Fruit fly (Drosophila melanogaster) whole organism: ENCODE data around the gene CG13065.

Experiments
- CG8478 ChIP-seq: fragments of >200 bp; optimal IDR thresholded peaks from 2 replicates; lab custom pipeline; 2018; ENCODE audit warnings: inconsistent platforms
- Dll ChIP-seq: fragments of >200 bp; optimal IDR thresholded peaks from 2 replicates; lab custom pipeline; 2017
- EcR ChIP-seq, 2 experiments: fragments of >200 bp; optimal IDR thresholded peaks; 2 replicates each; lab custom pipeline; 2017; ENCODE audit warnings: missing biosample characterization in 2 of 2, missing genetic modification characterization in 2 of 2, missing genetic modification reagents in 2 of 2
- pan ChIP-seq: fragments of >200 bp; optimal IDR thresholded peaks from 2 replicates; lab custom pipeline; 2017
- psq ChIP-seq: fragments of >200 bp; optimal IDR thresholded peaks from 2 replicates; lab custom pipeline; 2017
- usp ChIP-seq: fragments of >200 bp; optimal IDR thresholded peaks from 2 replicates; lab custom pipeline; 2017; ENCODE audit warnings: missing biosample characterization, missing genetic modification characterization, mixed read lengths

Gene CG13065

DNA sequence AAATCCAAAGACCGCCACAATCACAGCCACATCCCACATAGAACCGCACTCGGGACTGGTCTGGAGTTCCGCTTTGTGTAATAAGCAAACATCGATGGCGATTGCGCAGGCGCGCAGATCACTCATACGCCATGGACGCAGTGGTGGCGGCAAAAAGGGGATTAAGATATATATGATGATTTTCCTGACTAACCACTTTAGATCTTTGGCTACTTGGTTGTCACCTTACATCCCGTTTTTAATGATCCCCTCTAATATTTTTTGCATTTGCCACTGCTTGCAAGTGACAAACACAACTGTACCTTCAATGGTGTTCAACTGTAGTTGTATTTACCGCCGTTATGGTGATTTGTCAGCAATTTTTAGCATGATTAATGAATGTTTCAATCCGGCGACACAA, 32.7 kb downstream of the CG13065 start:
- no peak for TF ChIP-seq pan (lab: Kevin White, UChicago)
- no peak for TF ChIP-seq CG8478 (lab: Kevin White, UChicago)
- no peak for TF ChIP-seq EcR (GFP tag; optimal IDR thresholded peaks at IDR 0.05; lab: Kevin White, UChicago)
- TF ChIP-seq Dll (lab: Kevin White, UChicago), result no peak
- no peak for TF ChIP-seq usp (GFP tag; lab: Kevin White, UChicago)
- no peak for TF ChIP-seq psq

DNA sequence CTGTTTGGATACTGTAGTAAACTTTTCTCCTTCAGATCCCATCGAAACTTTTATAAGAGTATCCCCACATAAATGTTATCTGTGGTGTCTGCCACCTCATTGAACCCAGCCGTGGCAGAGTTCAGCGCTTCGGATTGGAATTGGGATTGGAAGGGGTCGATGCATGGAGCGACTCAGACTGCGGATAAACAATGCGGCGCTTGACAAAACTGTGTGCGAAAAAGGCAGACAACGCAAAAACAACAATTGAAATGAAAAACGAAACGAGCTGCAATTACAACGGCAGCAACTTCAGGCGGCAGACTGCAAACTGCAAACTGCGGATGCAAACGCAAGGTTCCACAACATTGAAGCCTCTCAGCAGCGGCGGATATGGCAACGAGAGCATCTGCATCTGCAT, 36.8 kb downstream of the CG13065 start, which contains the start of gene CG13062:
Gene CG13062 (plus strand): TSS at position 301 of the 400 bp plus-strand sequence.
- TF ChIP-seq psq (no peak), usp (GFP tag; lab: Kevin White, UChicago) (no peak), EcR (GFP tag; optimal IDR thresholded peaks at IDR 0.05; lab: Kevin White, UChicago) (no peak), pan (lab: Kevin White, UChicago) (no peak), CG8478 (lab: Kevin White, UChicago) (no peak), Dll (lab: Kevin White, UChicago) (no peak)

DNA sequence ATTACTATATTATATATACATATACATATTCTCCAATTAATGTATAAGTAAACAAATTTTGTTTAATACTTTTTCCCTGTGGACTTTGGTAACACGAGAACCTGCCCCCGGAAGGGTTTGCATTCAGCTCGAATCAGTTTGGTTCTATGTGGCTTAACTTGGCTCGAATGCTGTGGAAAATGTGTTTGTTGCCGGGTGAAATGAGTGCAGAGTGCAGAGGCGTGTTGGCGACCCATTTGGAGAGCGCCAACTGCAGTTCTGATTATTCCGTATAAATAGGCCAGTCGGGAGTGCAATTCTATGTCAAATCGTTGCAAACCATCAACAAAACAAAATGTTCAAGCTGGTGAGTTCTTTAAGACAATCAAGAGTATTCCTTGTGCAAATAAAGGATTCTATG, 40.5 kb downstream of the CG13065 start, which contains the start of gene Nplp3:
Gene Nplp3 (plus strand): TSS at position 301 of the 400 bp plus-strand sequence.
- TF ChIP-seq pan (lab: Kevin White, UChicago), result no peak
- no peak for TF ChIP-seq CG8478 (lab: Kevin White, UChicago)
- no peak for TF ChIP-seq EcR (GFP tag; optimal IDR thresholded peaks at IDR 0.05; lab: Kevin White, UChicago)

DNA sequence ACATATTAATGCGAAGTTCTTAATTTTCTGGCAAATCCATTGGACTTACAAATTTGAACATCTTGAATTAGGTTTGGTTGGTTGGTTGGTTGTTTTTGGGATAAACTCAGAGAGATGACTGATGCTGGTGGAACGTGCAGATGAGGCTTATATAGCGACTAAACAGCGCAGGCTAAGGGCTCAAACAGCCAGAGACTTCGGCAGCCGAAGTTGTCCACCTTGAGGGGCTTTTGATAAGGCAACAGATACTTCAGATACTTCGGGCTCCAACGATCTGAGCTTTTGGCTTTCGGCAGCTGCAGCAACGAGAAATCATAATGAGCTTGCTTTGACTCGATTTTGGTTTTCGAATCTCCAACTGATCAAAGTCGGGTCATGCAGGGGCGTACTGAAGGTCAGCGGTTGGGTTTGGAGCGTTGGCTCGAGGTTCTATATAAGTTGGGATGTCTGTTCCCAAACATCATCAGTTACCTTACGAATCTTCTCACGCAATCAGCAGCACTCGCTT, 42.2 kb downstream of the CG13065 start, which contains the start of the genes CG13041 and CG13060:
Gene CG13041 (minus strand): TSS at position 128 of the 508 bp plus-strand sequence.
Gene CG13060 (plus strand): TSS at position 458 of the 508 bp plus-strand sequence.
- TF ChIP-seq usp (GFP tag; lab: Kevin White, UChicago) (no peak), EcR (GFP tag; optimal IDR thresholded peaks at IDR 0.05; lab: Kevin White, UChicago) (no peak)

DNA sequence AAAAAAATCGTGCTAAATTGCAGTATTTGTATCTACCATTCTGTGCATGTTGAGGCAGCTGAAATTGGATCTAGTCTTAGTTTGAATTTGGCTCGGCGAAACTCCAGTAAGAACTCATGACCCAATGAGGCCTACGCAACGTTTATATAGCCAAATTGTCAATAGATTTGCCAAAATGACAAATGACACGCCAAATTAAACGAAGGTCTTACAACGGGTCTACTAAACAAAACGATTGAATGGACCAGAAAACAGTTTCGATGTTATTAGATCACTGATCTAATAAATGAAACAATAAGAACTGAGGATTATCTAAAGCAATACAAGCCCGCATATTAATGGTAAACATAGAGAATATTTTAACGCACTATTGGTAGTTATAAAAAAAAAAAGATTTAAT, 43.9 kb downstream of the CG13065 start, which contains the start of gene CG42718:
Gene CG42718 (minus strand): TSS at position 101 of the 400 bp plus-strand sequence.
- no peak for TF ChIP-seq pan (lab: Kevin White, UChicago)
- no peak for TF ChIP-seq EcR (GFP tag; optimal IDR thresholded peaks at IDR 0.05; lab: Kevin White, UChicago)
- no peak for TF ChIP-seq CG8478 (lab: Kevin White, UChicago)
- no peak for TF ChIP-seq Dll (lab: Kevin White, UChicago)

DNA sequence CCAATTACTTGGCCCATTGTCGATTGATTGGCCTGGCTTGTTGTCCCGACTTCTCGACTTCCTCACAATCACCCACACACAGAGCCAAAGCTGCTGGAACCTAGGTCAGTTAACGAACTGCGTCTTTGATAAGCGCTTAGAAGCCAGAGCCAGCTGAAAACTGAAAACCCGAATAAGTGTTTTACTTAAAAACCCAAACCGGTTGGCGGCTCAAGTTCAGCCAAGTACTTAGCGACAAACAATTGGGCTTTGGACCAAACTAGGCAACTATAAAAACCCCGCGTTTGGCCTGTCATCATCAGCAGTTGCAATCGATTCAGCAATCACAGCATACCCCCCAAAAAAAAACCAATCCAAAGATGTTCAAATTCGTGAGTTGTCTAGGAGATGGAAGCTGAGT, 46.1 kb downstream of the CG13065 start, which contains the start of gene CG13059:
Gene CG13059 (plus strand): TSS at position 301 of the 400 bp plus-strand sequence.
- TF ChIP-seq EcR (GFP tag; optimal IDR thresholded peaks at IDR 0.05; lab: Kevin White, UChicago), result no peak
- TF ChIP-seq pan (lab: Kevin White, UChicago), result no peak
- TF ChIP-seq Dll (lab: Kevin White, UChicago), result no peak
- no peak for TF ChIP-seq psq
- TF ChIP-seq CG8478 (lab: Kevin White, UChicago), result no peak
- no peak for TF ChIP-seq usp (GFP tag; lab: Kevin White, UChicago)

DNA sequence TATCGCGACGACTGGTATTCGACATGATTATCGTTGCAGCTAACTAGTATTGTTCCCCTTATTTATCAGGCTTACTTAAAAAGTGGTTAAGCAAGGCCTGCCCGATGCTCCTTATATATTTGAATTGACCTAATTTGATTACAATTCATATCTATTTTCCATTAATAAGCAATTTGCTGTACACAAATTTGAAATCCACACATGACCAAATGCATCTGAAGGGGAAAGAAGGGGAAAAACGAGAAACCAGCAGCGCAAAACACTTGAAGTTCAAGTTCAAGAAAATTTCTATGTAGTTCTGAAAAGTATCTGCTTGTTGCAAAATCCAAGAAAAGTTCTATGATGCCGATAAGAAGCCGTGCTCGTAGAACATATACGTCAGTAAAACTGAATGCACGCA, 49.4 kb downstream of the CG13065 start, which contains the start of the genes CG13040 and CG13039:
Gene CG13040 (minus strand): TSS at position 101 of the 400 bp plus-strand sequence.
Gene CG13039 (minus strand): TSS at position 106 of the 400 bp plus-strand sequence.
- TF ChIP-seq psq (no peak), CG8478 (lab: Kevin White, UChicago) (no peak), Dll (lab: Kevin White, UChicago) (no peak), EcR (GFP tag; optimal IDR thresholded peaks at IDR 0.05; lab: Kevin White, UChicago) (no peak), usp (GFP tag; lab: Kevin White, UChicago) (no peak), pan (lab: Kevin White, UChicago) (no peak)

DNA sequence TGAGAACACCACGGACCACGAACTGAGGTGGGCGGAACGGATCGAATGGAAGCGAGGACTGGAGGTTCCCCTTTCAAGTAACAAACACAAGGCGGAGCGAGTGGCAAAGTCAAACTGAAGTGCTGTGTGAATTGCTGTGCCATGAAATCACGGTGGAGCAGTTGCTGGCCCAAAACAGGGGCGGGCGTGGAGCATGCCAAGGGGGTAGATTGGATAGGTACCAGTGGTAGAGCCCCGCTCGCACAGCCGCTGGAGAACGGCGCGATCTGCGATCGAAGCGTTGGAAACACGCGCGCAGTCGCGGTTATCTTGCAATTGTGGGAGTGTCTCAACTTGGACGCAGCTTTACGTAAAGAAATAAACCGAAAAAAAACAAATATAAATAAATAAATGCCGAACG, 50.5 kb downstream of the CG13065 start, which contains the start of gene CG13038:
Gene CG13038 (minus strand): TSS at position 118 of the 400 bp plus-strand sequence.
- TF ChIP-seq CG8478 (lab: Kevin White, UChicago) (no peak), Dll (lab: Kevin White, UChicago) (no peak), psq (no peak), EcR (GFP tag; optimal IDR thresholded peaks at IDR 0.05; lab: Kevin White, UChicago) (no peak), pan (lab: Kevin White, UChicago) (no peak), usp (GFP tag; lab: Kevin White, UChicago) (no peak)
